Worm (Caenorhabditis elegans) whole organism, L1 larva: ENCODE measurements around the gene B0294.3.

Experiments
- C04F5.9 ChIP-seq: sonication (generic microtip); optimal IDR thresholded peaks from 2 replicates; lab custom pipeline; 2016; ENCODE audit warnings: missing genetic modification characterization, missing compliant biosample characterization
- C16A3.4 ChIP-seq: fragments of 150-350 bp; optimal IDR thresholded peaks from 2 replicates; lab custom pipeline; 2014; ENCODE audit warnings: missing biosample characterization, missing genetic modification characterization
- F16B12.6 ChIP-seq: fragments of 150-350 bp; optimal IDR thresholded peaks from 2 replicates; lab custom pipeline; 2014; ENCODE audit warnings: missing biosample characterization, missing genetic modification characterization
- Y116A8C.19 ChIP-seq: sonication (generic microtip); optimal IDR thresholded peaks from 2 replicates; lab custom pipeline; 2016; ENCODE audit warnings: missing compliant biosample characterization, missing genetic modification characterization, borderline replicate concordance
- aha-1 ChIP-seq: fragments of 150-350 bp; optimal IDR thresholded peaks from 2 replicates; lab custom pipeline; 2014; ENCODE audit warnings: missing biosample characterization, missing genetic modification characterization
- aly-2 ChIP-seq: fragments of 150-350 bp; optimal IDR thresholded peaks from 2 replicates; lab custom pipeline; 2014; ENCODE audit warnings: missing biosample characterization, missing genetic modification characterization
- blmp-1 ChIP-seq: fragments of 150-350 bp; optimal IDR thresholded peaks from 2 replicates; lab custom pipeline; 2014; ENCODE audit warnings: missing biosample characterization, missing genetic modification characterization
- ceh-63 ChIP-seq: fragments of 200-800 bp; sonication (Bioruptor generic); optimal IDR thresholded peaks from 2 replicates; lab custom pipeline; 2018; ENCODE audit warnings: mild to moderate bottlenecking, missing genetic modification characterization, missing compliant biosample characterization
- ceh-88 ChIP-seq: fragments of 200-800 bp; sonication (Bioruptor generic); IDR thresholded peaks from 2 replicates; pipeline ENCODE4 v1.3.6; 2022; ENCODE audit warnings: missing genetic modification characterization, missing compliant biosample characterization
- ceh-90 ChIP-seq: sonication (generic microtip); optimal IDR thresholded peaks from 2 replicates; lab custom pipeline; 2016; ENCODE audit warnings: missing genetic modification characterization, missing compliant biosample characterization
- ces-1 ChIP-seq: fragments of 150-350 bp; optimal IDR thresholded peaks from 2 replicates; lab custom pipeline; 2014; ENCODE audit warnings: missing biosample characterization, missing genetic modification reagents, missing genetic modification characterization
- dpl-1 ChIP-seq, 3 experiments: fragments of 150-350 bp in 2 of 3; sonication (generic microtip) in 1 of 3; optimal IDR thresholded peaks; 2 replicates each; lab custom pipeline; 2014 to 2017; ENCODE audit warnings: missing biosample characterization in 3 of 3, missing genetic modification characterization in 3 of 3, missing genetic modification reagents in 3 of 3
- dsc-1 ChIP-seq: sonication (generic microtip); optimal IDR thresholded peaks from 2 replicates; lab custom pipeline; 2016; ENCODE audit warnings: mild to moderate bottlenecking, missing genetic modification characterization, missing compliant biosample characterization
- efl-3 ChIP-seq: fragments of 200-800 bp; sonication (Bioruptor generic); optimal IDR thresholded peaks from 2 replicates; lab custom pipeline; 2018; ENCODE audit warnings: mild to moderate bottlenecking, missing genetic modification characterization, missing compliant biosample characterization
- egl-13 ChIP-seq: sonication (generic microtip); optimal IDR thresholded peaks from 2 replicates; lab custom pipeline; 2016; ENCODE audit warnings: missing genotype, missing genetic modification reagents, missing genetic modification characterization, missing compliant biosample characterization
- egl-27 ChIP-seq, 2 experiments: fragments of 150-350 bp in 1 of 2; sonication (generic microtip); optimal IDR thresholded peaks; 3 replicates each; lab custom pipeline; 2017 to 2018; ENCODE audit warnings: missing biosample characterization in 2 of 2, missing genetic modification characterization in 2 of 2, missing genetic modification reagents in 2 of 2
- elt-2 ChIP-seq: sonication (generic microtip); optimal IDR thresholded peaks from 2 replicates; lab custom pipeline; 2016; ENCODE audit warnings: missing genetic modification characterization, mild to moderate bottlenecking, inconsistent platforms, missing compliant biosample characterization, missing genetic modification reagents
- elt-3 ChIP-seq, 6 experiments: fragments of 150-350 bp in 1 of 6; sonication (generic microtip); optimal IDR thresholded peaks; 2 replicates each; lab custom pipeline; 2017 to 2018; ENCODE audit warnings: missing biosample characterization in 6 of 6, missing genetic modification characterization in 6 of 6, inconsistent platforms in 1 of 6
- ets-5 ChIP-seq: fragments of 200-800 bp; sonication (Bioruptor generic); IDR thresholded peaks from 2 replicates; pipeline ENCODE4 v1.3.6; 2022; ENCODE audit warnings: missing genetic modification characterization, missing compliant biosample characterization
- fkh-10 ChIP-seq: sonication (generic microtip); optimal IDR thresholded peaks from 2 replicates; lab custom pipeline; 2017; ENCODE audit warnings: missing biosample characterization, missing genetic modification reagents, missing genetic modification characterization
- fkh-4 ChIP-seq: sonication (generic microtip); optimal IDR thresholded peaks from 2 replicates; lab custom pipeline; 2016; ENCODE audit warnings: missing compliant biosample characterization, missing genetic modification characterization, borderline replicate concordance
- fkh-8 ChIP-seq: sonication (generic microtip); optimal IDR thresholded peaks from 2 replicates; lab custom pipeline; 2016; ENCODE audit warnings: mild to moderate bottlenecking, missing genetic modification characterization, missing compliant biosample characterization
- fos-1 ChIP-seq: fragments of 150-350 bp; optimal IDR thresholded peaks from 2 replicates; lab custom pipeline; 2014; ENCODE audit warnings: missing biosample characterization, missing genetic modification characterization
- grh-1 ChIP-seq: fragments of 200-800 bp; sonication (Bioruptor generic); IDR thresholded peaks from 2 replicates; pipeline ENCODE4 v1.3.6; 2022; ENCODE audit warnings: missing genetic modification reagents, missing genetic modification characterization, missing compliant biosample characterization
- hlh-4 ChIP-seq: sonication (generic microtip); optimal IDR thresholded peaks from 2 replicates; lab custom pipeline; 2016; ENCODE audit warnings: mild to moderate bottlenecking, missing genetic modification characterization, missing compliant biosample characterization
- hpl-2 ChIP-seq: fragments of 150-350 bp; optimal IDR thresholded peaks from 2 replicates; lab custom pipeline; 2014; ENCODE audit warnings: missing biosample characterization, missing genetic modification reagents, missing genetic modification characterization
- isw-1 ChIP-seq: fragments of 200-800 bp; sonication (Bioruptor generic); IDR thresholded peaks from 2 replicates; pipeline ENCODE4 v1.3.6; 2022; ENCODE audit warnings: missing genetic modification characterization, missing compliant biosample characterization
- jun-1 ChIP-seq: fragments of 150-350 bp; optimal IDR thresholded peaks from 2 replicates; lab custom pipeline; 2014; ENCODE audit warnings: missing biosample characterization, missing genetic modification reagents, missing genetic modification characterization
- lin-14 ChIP-seq: fragments of 200-800 bp; sonication (Bioruptor generic); optimal IDR thresholded peaks from 2 replicates; lab custom pipeline; 2018; ENCODE audit warnings: mild to moderate bottlenecking, missing genetic modification characterization, moderate library complexity, missing compliant biosample characterization
- mab-9 ChIP-seq: fragments of 200-800 bp; sonication (Bioruptor generic); IDR thresholded peaks from 2 replicates; pipeline ENCODE4 v1.3.6; 2022; ENCODE audit warnings: missing genetic modification reagents, missing genetic modification characterization, missing compliant biosample characterization
- mdl-1 ChIP-seq, 2 experiments: fragments of 150-350 bp; optimal IDR thresholded peaks; 2 replicates each; lab custom pipeline; 2014 to 2017; ENCODE audit warnings: missing biosample characterization in 2 of 2, missing genetic modification characterization in 2 of 2, inconsistent platforms in 1 of 2
- nhr-19 ChIP-seq: fragments of 200-800 bp; sonication (Bioruptor generic); conservative IDR thresholded peaks from 2 replicates; pipeline ENCODE4 v1.3.6; 2022; ENCODE audit warnings: missing genetic modification characterization, missing compliant biosample characterization
- nhr-20 ChIP-seq: sonication (generic microtip); optimal IDR thresholded peaks from 2 replicates; lab custom pipeline; 2016; ENCODE audit warnings: mild to moderate bottlenecking, missing genetic modification characterization, missing compliant biosample characterization
- nhr-237 ChIP-seq: fragments of 150-350 bp; optimal IDR thresholded peaks from 2 replicates; lab custom pipeline; 2014; ENCODE audit warnings: missing biosample characterization, missing genetic modification characterization
- nhr-28 ChIP-seq: fragments of 150-350 bp; optimal IDR thresholded peaks from 2 replicates; lab custom pipeline; 2014; ENCODE audit warnings: missing biosample characterization, missing genetic modification characterization
- nhr-47 ChIP-seq: sonication (generic microtip); optimal IDR thresholded peaks from 2 replicates; lab custom pipeline; 2016; ENCODE audit warnings: mild to moderate bottlenecking, missing genetic modification characterization, moderate library complexity, missing compliant biosample characterization
- nhr-76 ChIP-seq: sonication (generic microtip); optimal IDR thresholded peaks from 2 replicates; lab custom pipeline; 2017; ENCODE audit warnings: missing biosample characterization, missing genetic modification characterization
- nhr-77 ChIP-seq: fragments of 150-350 bp; optimal IDR thresholded peaks from 2 replicates; lab custom pipeline; 2014; ENCODE audit warnings: missing biosample characterization, missing genetic modification characterization
- nhr-90 ChIP-seq: sonication (generic microtip); optimal IDR thresholded peaks from 2 replicates; lab custom pipeline; 2016; ENCODE audit warnings: mild to moderate bottlenecking, missing genetic modification characterization, missing compliant biosample characterization; ENCODE audit not compliant: poor library complexity
- pag-3 ChIP-seq: sonication (generic microtip); optimal IDR thresholded peaks from 2 replicates; lab custom pipeline; 2017; ENCODE audit warnings: missing genetic modification characterization, mild to moderate bottlenecking, missing compliant biosample characterization, antibody characterized with exemption, borderline replicate concordance; ENCODE audit not compliant: insufficient read depth
- sox-4 ChIP-seq: sonication (generic microtip); optimal IDR thresholded peaks from 2 replicates; lab custom pipeline; 2016; ENCODE audit warnings: missing genetic modification characterization, missing compliant biosample characterization
- sptf-1 ChIP-seq: fragments of 150-350 bp; optimal IDR thresholded peaks from 2 replicates; lab custom pipeline; 2014; ENCODE audit warnings: missing biosample characterization, missing genetic modification characterization
- sup-37 ChIP-seq: fragments of 200-800 bp; sonication (Bioruptor generic); optimal IDR thresholded peaks from 2 replicates; lab custom pipeline; 2018; ENCODE audit warnings: mild to moderate bottlenecking, missing genetic modification characterization, missing compliant biosample characterization
- swsn-7 ChIP-seq: sonication (generic microtip); optimal IDR thresholded peaks from 2 replicates; lab custom pipeline; 2016; ENCODE audit warnings: missing genetic modification characterization, missing compliant biosample characterization
- tlp-1 ChIP-seq: fragments of 150-350 bp; optimal IDR thresholded peaks from 2 replicates; lab custom pipeline; 2014; ENCODE audit warnings: missing biosample characterization, missing genetic modification characterization
- unc-130 ChIP-seq: fragments of 150-350 bp; optimal IDR thresholded peaks from 2 replicates; lab custom pipeline; 2017; ENCODE audit warnings: missing biosample characterization, missing genetic modification characterization, inconsistent platforms
- unc-30 ChIP-seq: sonication (generic microtip); optimal IDR thresholded peaks from 2 replicates; lab custom pipeline; 2017; ENCODE audit warnings: missing biosample characterization, missing genetic modification characterization
- unc-62 ChIP-seq: fragments of 150-350 bp; optimal IDR thresholded peaks from 2 replicates; lab custom pipeline; 2014; ENCODE audit warnings: missing biosample characterization, missing genetic modification reagents, missing genetic modification characterization
- unc-98 ChIP-seq: fragments of 200-800 bp; sonication (Bioruptor generic); IDR thresholded peaks from 2 replicates; pipeline ENCODE4 v1.3.6; 2022; ENCODE audit warnings: missing genetic modification characterization, missing compliant biosample characterization
- zip-4 ChIP-seq: fragments of 200-800 bp; sonication (Bioruptor generic); optimal IDR thresholded peaks from 2 replicates; lab custom pipeline; 2018; ENCODE audit warnings: mild to moderate bottlenecking, missing genetic modification characterization, moderate library complexity, missing compliant biosample characterization
- ztf-11 ChIP-seq, 2 experiments: sonication (generic microtip); optimal IDR thresholded peaks; 2 replicates each; lab custom pipeline; 2016 to 2017; ENCODE audit warnings: missing genetic modification characterization in 2 of 2, missing biosample characterization in 1 of 2, missing compliant biosample characterization in 1 of 2
- ztf-4 ChIP-seq: fragments of 150-350 bp; optimal IDR thresholded peaks from 2 replicates; lab custom pipeline; 2014; ENCODE audit warnings: missing biosample characterization, missing genetic modification characterization

B0294.3 gene

DNA sequence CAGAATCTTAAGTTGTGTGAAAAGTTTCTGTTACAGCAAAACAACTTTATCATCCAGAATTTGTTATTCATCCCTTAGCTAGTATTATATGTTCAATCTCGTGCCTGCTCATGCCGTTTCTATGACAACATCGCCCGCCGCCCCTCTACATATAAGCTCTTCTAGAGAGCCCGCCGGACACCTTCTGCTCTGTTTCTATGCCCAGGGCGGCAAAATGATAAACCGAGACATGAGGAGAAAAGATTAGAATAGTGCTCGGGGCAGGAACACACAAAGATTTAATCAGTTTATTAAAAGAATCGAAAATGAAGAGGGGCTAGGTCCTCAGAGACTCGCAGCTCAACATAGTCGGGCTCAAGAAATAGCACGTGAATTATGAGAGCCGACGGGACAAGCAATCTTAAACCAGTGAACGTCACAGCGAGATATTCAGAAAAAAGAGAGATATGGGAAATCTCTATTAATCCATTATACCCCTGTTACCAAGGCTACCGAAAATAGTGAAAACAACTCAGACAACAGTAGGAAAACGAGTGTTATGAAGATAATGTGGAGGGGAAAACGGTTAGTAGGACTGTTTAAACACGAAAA is 3.4 kb upstream of the B0294.3 start:
- TF ChIP-seq ztf-4 (tag; lab: Kevin White, UChicago) (peak; percentile 11), dpl-1 (GFP tag; optimal IDR thresholded peaks at IDR 0.05; lab: Kevin White, UChicago) (no peak), nhr-76 (tag; lab: Kevin White, UChicago) (no peak), dsc-1 (tag; lab: Kevin White, UChicago) (peak; percentile 93), nhr-77 (tag; lab: Kevin White, UChicago) (peak; percentile 22), lin-14 (no peak), Y116A8C.19 (no peak), swsn-7 (tag; lab: Kevin White, UChicago) (peak; percentile 68), F16B12.6 (no peak), sox-4 (tag; lab: Kevin White, UChicago) (peak; percentile 88), fkh-10 (GFP tag; lab: Kevin White, UChicago) (peak; percentile 83), C04F5.9 (tag; lab: Kevin White, UChicago) (no peak), C16A3.4 (tag; lab: Kevin White, UChicago) (peak; percentile 44), unc-62 (no peak), pag-3 (no peak), blmp-1 (no peak), ces-1 (no peak), unc-98 (GFP tag; lab: Robert Waterston, UW) (no peak), egl-27 (tag; optimal IDR thresholded peaks at IDR 0.05; lab: Kevin White, UChicago) (no peak), fkh-8 (tag; lab: Kevin White, UChicago) (peak; percentile 93), elt-2 (tag; lab: Kevin White, UChicago) (peak; percentile 55), fos-1 (peak; percentile 68), nhr-47 (tag; lab: Kevin White, UChicago) (peak; percentile 91), ceh-90 (tag; lab: Kevin White, UChicago) (no peak), tlp-1 (tag; lab: Kevin White, UChicago) (no peak), hpl-2 (GFP tag; lab: Kevin White, UChicago) (no peak), unc-30 (tag; lab: Kevin White, UChicago) (no peak), sptf-1 (no peak), ets-5 (no peak), fkh-4 (peak; percentile 54), sup-37 (GFP tag; lab: Kevin White, UChicago) (no peak), efl-3 (GFP tag; lab: Kevin White, UChicago) (no peak), nhr-90 (peak; percentile 51), ceh-63 (GFP tag; lab: Kevin White, UChicago) (no peak), ztf-11 (tag; optimal IDR thresholded peaks at IDR 0.05; lab: Kevin White, UChicago) (peak in 1 of 2 experiments; percentile 48), mdl-1 (tag; optimal IDR thresholded peaks at IDR 0.05; lab: Kevin White, UChicago) (peak in 1 of 2 experiments; percentile 2), mab-9 (GFP tag; lab: Robert Waterston, UW) (no peak), zip-4 (GFP tag; lab: Kevin White, UChicago) (peak; percentile 47), hlh-4 (tag; lab: Kevin White, UChicago) (no peak), nhr-28 (no peak), elt-3 (tag; optimal IDR thresholded peaks at IDR 0.05; lab: Kevin White, UChicago) (no peak), isw-1 (GFP tag; lab: Robert Waterston, UW) (0 out of 2 replicates have a peak, but pooled peaks have one; percentile 35), aha-1 (no peak), egl-13 (peak; percentile 76), jun-1 (tag; lab: Kevin White, UChicago) (peak; percentile 80), nhr-237 (tag; lab: Kevin White, UChicago) (no peak), aly-2 (tag; lab: Kevin White, UChicago) (no peak), grh-1 (no peak), unc-130 (tag; lab: Kevin White, UChicago) (peak; percentile 30), nhr-19 (peak; percentile 71), ceh-88 (GFP tag; lab: Robert Waterston, UW) (no peak), nhr-20 (tag; lab: Kevin White, UChicago) (peak; percentile 49)
